Fruit fly (Drosophila melanogaster) whole organism, wandering third instar larva: ENCODE measurements around the gene Lgr3.

Experiments used
- Abd-B ChIP-seq: fragments of >200 bp; optimal IDR thresholded peaks from 2 replicates; lab custom pipeline; 2017; ENCODE audit warnings: missing biosample characterization, missing genetic modification characterization
- CG32264 ChIP-seq: fragments of 200-800 bp; sonication (Bioruptor generic); optimal IDR thresholded peaks from 2 replicates; lab custom pipeline; 2016; ENCODE audit warnings: missing biosample characterization, missing genetic modification characterization
- CG9705 ChIP-seq: fragments of 200-800 bp; sonication (Bioruptor generic); optimal IDR thresholded peaks from 2 replicates; lab custom pipeline; 2018; ENCODE audit warnings: missing biosample characterization, mild to moderate bottlenecking, missing genetic modification characterization
- CrebA ChIP-seq: fragments of 200-800 bp; sonication (Bioruptor generic); optimal IDR thresholded peaks from 2 replicates; lab custom pipeline; 2016; ENCODE audit warnings: missing biosample characterization, mild to moderate bottlenecking, missing genetic modification characterization, borderline replicate concordance
- Dfd ChIP-seq: fragments of >200 bp; optimal IDR thresholded peaks from 2 replicates; lab custom pipeline; 2017; ENCODE audit warnings: missing biosample characterization, missing genetic modification characterization
- Dif ChIP-seq: fragments of 200-275, 200-300 bp; sonication (Bioruptor generic); optimal IDR thresholded peaks from 2 replicates; lab custom pipeline; 2018; ENCODE audit warnings: missing biosample characterization, missing genetic modification characterization; ENCODE audit not compliant: partially characterized antibody
- GATAd ChIP-seq: sonication (Bioruptor generic); optimal IDR thresholded peaks from 2 replicates; lab custom pipeline; 2016; ENCODE audit warnings: missing biosample characterization, missing genetic modification characterization
- HLH106 ChIP-seq: fragments of 200-800 bp; optimal IDR thresholded peaks from 3 replicates; lab custom pipeline; 2019; ENCODE audit warnings: missing biosample characterization, mild to moderate bottlenecking, missing genetic modification characterization, moderate library complexity
- Hnf4 ChIP-seq: fragments of 200-800 bp; sonication (Bioruptor generic); optimal IDR thresholded peaks from 2 replicates; lab custom pipeline; 2016; ENCODE audit warnings: missing biosample characterization, mild to moderate bottlenecking, missing genetic modification characterization
- Hr78 ChIP-seq: fragments of >200 bp; optimal IDR thresholded peaks from 2 replicates; lab custom pipeline; 2017; ENCODE audit warnings: missing biosample characterization, missing genetic modification characterization
- Hr83 ChIP-seq: fragments of 200-300 bp; sonication (Bioruptor generic); optimal IDR thresholded peaks from 2 replicates; lab custom pipeline; 2016; ENCODE audit warnings: missing biosample characterization, mild to moderate bottlenecking, missing genetic modification characterization, moderate library complexity; ENCODE audit not compliant: poor library complexity, severe bottlenecking
- Jra ChIP-seq: sonication (Bioruptor generic); optimal IDR thresholded peaks from 2 replicates; lab custom pipeline; 2016; ENCODE audit warnings: missing biosample characterization, missing genetic modification characterization
- Mio ChIP-seq: sonication (Bioruptor generic); optimal IDR thresholded peaks from 2 replicates; lab custom pipeline; 2016; ENCODE audit warnings: missing biosample characterization, missing genetic modification characterization
- Myc ChIP-seq: fragments of >200 bp; optimal IDR thresholded peaks from 2 replicates; lab custom pipeline; 2017
- N ChIP-seq: fragments of >200 bp; optimal IDR thresholded peaks from 2 replicates; lab custom pipeline; 2018; ENCODE audit warnings: missing biosample characterization, missing external identifiers, missing genetic modification characterization
- OdsH ChIP-seq: fragments of 200-800 bp; sonication (Bioruptor generic); optimal IDR thresholded peaks from 2 replicates; lab custom pipeline; 2016; ENCODE audit warnings: missing biosample characterization, mild to moderate bottlenecking, missing genetic modification characterization
- Rel ChIP-seq, 2 experiments: fragments of 200-800 bp; sonication (Bioruptor generic) in 1 of 2; optimal IDR thresholded peaks; 2 replicates in 1 of 2; 3 replicates in 1 of 2; lab custom pipeline; 2016 to 2019; ENCODE audit warnings: mild to moderate bottlenecking in 2 of 2, missing biosample characterization in 2 of 2, missing genetic modification characterization in 2 of 2, moderate library complexity in 1 of 2
- Sp1 ChIP-seq: fragments of 200-800 bp; sonication (Bioruptor generic); optimal IDR thresholded peaks from 3 replicates; lab custom pipeline; 2019; ENCODE audit warnings: missing biosample characterization, mild to moderate bottlenecking, missing genetic modification characterization, moderate library complexity
- Vsx2 ChIP-seq: fragments of 200-300, 225-300 bp; sonication (Bioruptor generic); optimal IDR thresholded peaks from 2 replicates; lab custom pipeline; 2018; ENCODE audit warnings: missing biosample characterization, missing genetic modification characterization; ENCODE audit not compliant: partially characterized antibody
- br ChIP-seq: fragments of 200-800 bp; sonication (Bioruptor generic); optimal IDR thresholded peaks from 2 replicates; lab custom pipeline; 2016; ENCODE audit warnings: missing biosample characterization, missing genetic modification characterization
- brk ChIP-seq: fragments of 200-800 bp; sonication (Bioruptor generic); optimal IDR thresholded peaks from 2 replicates; lab custom pipeline; 2016; ENCODE audit warnings: missing biosample characterization, mild to moderate bottlenecking, missing genetic modification characterization
- dl ChIP-seq, 2 experiments: fragments of 175-275, 200-275 bp in 1 of 2; fragments of 200-275 bp in 1 of 2; sonication (Bioruptor generic); optimal IDR thresholded peaks; lab custom pipeline; 2018; ENCODE audit warnings: mild to moderate bottlenecking in 2 of 2, missing biosample characterization in 2 of 2, missing genetic modification characterization in 2 of 2, moderate library complexity in 2 of 2; ENCODE audit not compliant: partially characterized antibody in 2 of 2, insufficient read depth in 1 of 2
- dmrt93B ChIP-seq: fragments of 200-800 bp; sonication (Bioruptor generic); optimal IDR thresholded peaks from 2 replicates; lab custom pipeline; 2018; ENCODE audit warnings: missing biosample characterization, mild to moderate bottlenecking, missing genetic modification characterization
- dsf ChIP-seq: sonication (Bioruptor generic); optimal IDR thresholded peaks from 2 replicates; lab custom pipeline; 2016; ENCODE audit warnings: missing biosample characterization, missing genetic modification characterization, borderline replicate concordance
- ey ChIP-seq: fragments of 200-800 bp; sonication (Bioruptor generic); optimal IDR thresholded peaks from 2 replicates; lab custom pipeline; 2016; ENCODE audit warnings: missing biosample characterization, missing genetic modification characterization
- foxo ChIP-seq, 2 experiments: fragments of 200-800 bp; sonication (Bioruptor generic); optimal IDR thresholded peaks; 2 replicates in 1 of 2; 3 replicates in 1 of 2; lab custom pipeline; 2016 to 2017; ENCODE audit warnings: missing biosample characterization in 2 of 2, missing genetic modification characterization in 2 of 2
- fru ChIP-seq: fragments of 200-800 bp; sonication (Bioruptor generic); optimal IDR thresholded peaks from 3 replicates; lab custom pipeline; 2016; ENCODE audit warnings: missing biosample characterization, mild to moderate bottlenecking, missing genetic modification characterization
- h ChIP-seq: fragments of 200-800 bp; sonication (Bioruptor generic); optimal IDR thresholded peaks from 3 replicates; lab custom pipeline; 2016; ENCODE audit warnings: missing biosample characterization, mild to moderate bottlenecking, missing genetic modification characterization
- jim ChIP-seq: fragments of 175-275, 200-325 bp; sonication (Bioruptor generic); optimal IDR thresholded peaks from 2 replicates; lab custom pipeline; 2016; ENCODE audit warnings: missing biosample characterization, mild to moderate bottlenecking, missing genetic modification characterization
- lola ChIP-seq: fragments of >200 bp; optimal IDR thresholded peaks from 2 replicates; lab custom pipeline; 2017; ENCODE audit warnings: missing biosample characterization, missing genetic modification characterization
- pan ChIP-seq: fragments of >200 bp; optimal IDR thresholded peaks from 2 replicates; lab custom pipeline; 2017
- psq ChIP-seq: fragments of 200-800 bp; sonication (Bioruptor generic); optimal IDR thresholded peaks from 3 replicates; lab custom pipeline; 2017; ENCODE audit warnings: missing biosample characterization, mild to moderate bottlenecking, missing genetic modification characterization, moderate library complexity
- rgr ChIP-seq: fragments of 200-800 bp; sonication (Bioruptor generic); optimal IDR thresholded peaks from 3 replicates; lab custom pipeline; 2016; ENCODE audit warnings: missing biosample characterization, mild to moderate bottlenecking, missing genetic modification characterization
- sage ChIP-seq: fragments of 200-800 bp; sonication (Bioruptor generic); optimal IDR thresholded peaks from 2 replicates; lab custom pipeline; 2016; ENCODE audit warnings: missing biosample characterization, mild to moderate bottlenecking, missing genetic modification characterization
- sv ChIP-seq: fragments of 200-800 bp; sonication (Bioruptor generic); optimal IDR thresholded peaks from 3 replicates; lab custom pipeline; 2016; ENCODE audit warnings: missing biosample characterization, missing genetic modification characterization
- tai ChIP-seq: sonication (Bioruptor generic); optimal IDR thresholded peaks from 2 replicates; lab custom pipeline; 2016; ENCODE audit warnings: missing biosample characterization, missing genetic modification characterization
- usp ChIP-seq: fragments of >200 bp; optimal IDR thresholded peaks from 2 replicates; lab custom pipeline; 2017; ENCODE audit warnings: missing biosample characterization, missing genetic modification characterization
- woc ChIP-seq: sonication (Bioruptor generic); optimal IDR thresholded peaks from 2 replicates; lab custom pipeline; 2016; ENCODE audit warnings: missing biosample characterization, mild to moderate bottlenecking, missing genetic modification characterization

Lgr3 gene

dm6 chr3R:25647577-25648257, 17.9 kb upstream of the Lgr3 start:
- no peak for TF ChIP-seq Jra (GFP tag; lab: Kevin White, UChicago)
- no peak for TF ChIP-seq brk
- TF ChIP-seq Hnf4 (GFP tag; lab: Kevin White, UChicago) = peak; percentile 33
- TF ChIP-seq Hr83 (GFP tag; lab: Kevin White, UChicago) = peak; percentile 23
- peak; percentile 15 for TF ChIP-seq rgr
- no peak for TF ChIP-seq usp (GFP tag; lab: Kevin White, UChicago)
- no peak for TF ChIP-seq Abd-B
- no peak for TF ChIP-seq lola (GFP tag; lab: Kevin White, UChicago)
- no peak for TF ChIP-seq dl (GFP tag; optimal IDR thresholded peaks at IDR 0.05; lab: Kevin White, UChicago; ENCODE audit: insufficient read depth in 1 of 2, partially characterized antibody in 2 of 2)
- TF ChIP-seq Dif (GFP tag; lab: Kevin White, UChicago) = peak; percentile 34
- TF ChIP-seq Sp1 (GFP tag; lab: Kevin White, UChicago) = peak; percentile 18
- TF ChIP-seq Mio (GFP tag; lab: Kevin White, UChicago) = no peak
- TF ChIP-seq Rel (GFP tag; optimal IDR thresholded peaks at IDR 0.05; lab: Kevin White, UChicago) = no peak
- TF ChIP-seq Rel (tag; optimal IDR thresholded peaks at IDR 0.05; lab: Kevin White, UChicago) = peak; percentile 36
- no peak for TF ChIP-seq CG32264 (GFP tag; lab: Kevin White, UChicago)
- TF ChIP-seq sage (GFP tag; lab: Kevin White, UChicago) = no peak
- no peak for TF ChIP-seq Myc
- peak; percentile 50 for TF ChIP-seq h
- TF ChIP-seq Dfd (GFP tag; lab: Kevin White, UChicago) = no peak
- TF ChIP-seq CG9705 = no peak
- no peak for TF ChIP-seq Vsx2 (GFP tag; lab: Kevin White, UChicago)
- TF ChIP-seq sv (GFP tag; lab: Kevin White, UChicago) = no peak
- TF ChIP-seq HLH106 (tag; lab: Kevin White, UChicago) = no peak
- no peak for TF ChIP-seq Hr78 (GFP tag; lab: Kevin White, UChicago)
- peak; percentile 17 for TF ChIP-seq br (GFP tag; lab: Kevin White, UChicago)
- no peak for TF ChIP-seq jim (GFP tag; lab: Kevin White, UChicago)
- TF ChIP-seq CrebA (GFP tag; lab: Kevin White, UChicago) = no peak
- peak; percentile 13 for TF ChIP-seq ey
- no peak for TF ChIP-seq tai
- TF ChIP-seq pan (lab: Kevin White, UChicago) = no peak
- TF ChIP-seq woc = peak; percentile 6
- no peak for TF ChIP-seq N
- no peak for TF ChIP-seq dsf
- no peak for TF ChIP-seq OdsH
- TF ChIP-seq dmrt93B (GFP tag; lab: Kevin White, UChicago) = peak; percentile 4
- peak; percentile 32 for TF ChIP-seq fru (GFP tag; lab: Kevin White, UChicago)
- no peak for TF ChIP-seq GATAd (GFP tag; lab: Kevin White, UChicago)
- TF ChIP-seq psq (GFP tag; lab: Kevin White, UChicago) = no peak
- no peak for TF ChIP-seq foxo (GFP tag; optimal IDR thresholded peaks at IDR 0.05; lab: Kevin White, UChicago)
- TF ChIP-seq, all 38 proteins: peak for 12

DNA sequence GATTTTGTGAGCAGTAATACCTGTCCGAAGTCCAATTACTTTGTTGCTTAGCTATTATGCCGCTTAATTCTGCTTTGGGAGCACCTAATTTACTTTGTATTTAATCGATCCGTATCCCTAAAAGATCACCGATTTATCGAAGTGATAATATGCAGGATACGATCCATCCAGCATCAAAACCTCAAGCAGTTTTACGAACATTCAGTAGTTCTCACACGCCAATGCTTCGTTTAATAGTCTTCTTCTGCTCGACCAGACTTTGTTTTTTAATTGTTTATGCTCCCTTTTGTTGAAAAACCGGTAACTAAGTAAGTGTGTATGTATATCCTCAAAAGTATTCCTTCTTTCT, 17.4 kb upstream of the Lgr3 start:
- TF ChIP-seq Myc (no peak), Jra (GFP tag; lab: Kevin White, UChicago) (no peak), Hr83 (GFP tag; lab: Kevin White, UChicago) (no peak), OdsH (peak; percentile 26), lola (GFP tag; lab: Kevin White, UChicago) (no peak), Sp1 (GFP tag; lab: Kevin White, UChicago) (no peak), CrebA (GFP tag; lab: Kevin White, UChicago) (no peak), br (GFP tag; lab: Kevin White, UChicago) (no peak), dsf (no peak), rgr (no peak), N (no peak), Mio (GFP tag; lab: Kevin White, UChicago) (no peak), pan (lab: Kevin White, UChicago) (no peak), sage (GFP tag; lab: Kevin White, UChicago) (no peak), sv (GFP tag; lab: Kevin White, UChicago) (no peak), dl (GFP tag; optimal IDR thresholded peaks at IDR 0.05; lab: Kevin White, UChicago; ENCODE audit: insufficient read depth in 1 of 2, partially characterized antibody in 2 of 2) (no peak), fru (GFP tag; lab: Kevin White, UChicago) (no peak), HLH106 (tag; lab: Kevin White, UChicago) (peak; percentile 32), brk (no peak), CG32264 (GFP tag; lab: Kevin White, UChicago) (no peak), jim (GFP tag; lab: Kevin White, UChicago) (no peak), usp (GFP tag; lab: Kevin White, UChicago) (no peak), dmrt93B (GFP tag; lab: Kevin White, UChicago) (no peak), Dif (GFP tag; lab: Kevin White, UChicago) (no peak), CG9705 (no peak), Hr78 (GFP tag; lab: Kevin White, UChicago) (no peak), foxo (GFP tag; optimal IDR thresholded peaks at IDR 0.05; lab: Kevin White, UChicago) (peak in 1 of 2 experiments; percentile 20), Abd-B (no peak), Rel (GFP tag; optimal IDR thresholded peaks at IDR 0.05; lab: Kevin White, UChicago) (no peak), Rel (tag; optimal IDR thresholded peaks at IDR 0.05; lab: Kevin White, UChicago) (no peak), GATAd (GFP tag; lab: Kevin White, UChicago) (no peak), psq (GFP tag; lab: Kevin White, UChicago) (peak; percentile 23), tai (no peak), ey (no peak), h (no peak)
